Fruit fly (Drosophila melanogaster): ENCODE measurements around the gene CG33654.

Gene CG33654

DNA sequence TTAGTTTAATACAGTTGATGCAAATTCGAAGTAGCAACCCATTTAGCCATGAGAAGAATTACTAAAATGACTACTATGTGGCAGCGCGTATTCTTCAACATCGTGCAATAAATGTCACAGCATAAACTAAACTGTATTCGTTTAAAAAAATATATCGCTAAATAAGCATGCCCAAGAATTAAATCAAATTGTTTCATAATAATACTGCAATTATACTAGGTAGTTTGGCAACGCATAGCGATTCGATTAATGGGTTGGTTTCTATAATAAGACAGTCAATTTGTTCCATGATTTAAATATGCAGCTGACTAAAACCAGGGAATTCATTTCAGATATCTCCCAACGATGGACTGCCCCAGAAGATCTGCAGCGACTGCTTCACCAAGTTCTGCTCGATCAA lies at the start of gene CG33654:
TSS of gene CG33654 (minus strand) at position 101 of the 400 bp plus-strand sequence.
- TF ChIP-seq CG34367 (tag; optimal IDR thresholded peaks at IDR 0.05) (no peak), Pif1B (GFP tag; optimal IDR thresholded peaks at IDR 0.05) (no peak), fd96Ca (GFP tag; IDR thresholded peaks at IDR 0.05) (no peak), EcR (GFP tag; optimal IDR thresholded peaks at IDR 0.05) (no peak), Snoo (tag; optimal IDR thresholded peaks at IDR 0.05) (no peak), gl (tag; optimal IDR thresholded peaks at IDR 0.05) (no peak), CG10348 (GFP tag; IDR thresholded peaks at IDR 0.05) (no peak), CG14655 (GFP tag; optimal IDR thresholded peaks at IDR 0.05) (no peak)

dm6 chr3R:9632110-9632921 lies 49.3 kb upstream of the CG33654 start:
- no peak for TF ChIP-seq gl (tag; optimal IDR thresholded peaks at IDR 0.05)
- no peak for TF ChIP-seq CG4496 (GFP tag; IDR thresholded peaks at IDR 0.05)
- no peak for TF ChIP-seq CG12605 (GFP tag; IDR thresholded peaks at IDR 0.05)
- no peak for TF ChIP-seq CG9948 (tag; optimal IDR thresholded peaks at IDR 0.05)
- no peak for TF ChIP-seq CG13204 (GFP tag; optimal IDR thresholded peaks at IDR 0.05)
- no peak for TF ChIP-seq CG14655 (GFP tag; optimal IDR thresholded peaks at IDR 0.05)
- TF ChIP-seq Ets98B (GFP tag; IDR thresholded peaks at IDR 0.05): no peak
- no peak for TF ChIP-seq Pif1B (GFP tag; optimal IDR thresholded peaks at IDR 0.05)
- TF ChIP-seq CG17806 (tag; optimal IDR thresholded peaks at IDR 0.05): no peak
- no peak for TF ChIP-seq CG32121 (GFP tag; IDR thresholded peaks at IDR 0.05)
- TF ChIP-seq CG8159 (tag; optimal IDR thresholded peaks at IDR 0.05): no peak
- TF ChIP-seq CG34367 (tag; optimal IDR thresholded peaks at IDR 0.05): no peak
- no peak for TF ChIP-seq fd96Ca (GFP tag; IDR thresholded peaks at IDR 0.05)
- no peak for TF ChIP-seq Pif1A (GFP tag; optimal IDR thresholded peaks at IDR 0.05)
- no peak for TF ChIP-seq CG15710 (tag; optimal IDR thresholded peaks at IDR 0.05)
- TF ChIP-seq CG10348 (GFP tag; IDR thresholded peaks at IDR 0.05): no peak
- TF ChIP-seq Snoo (tag; optimal IDR thresholded peaks at IDR 0.05): no peak
- TF ChIP-seq D1 (tag; optimal IDR thresholded peaks at IDR 0.05): no peak
- TF ChIP-seq EcR (GFP tag; optimal IDR thresholded peaks at IDR 0.05): no peak

dm6 chr3R:9631564-9631963 lies 48.5 kb upstream of the CG33654 start, which contains the start of gene SpdS:
SpdS (plus strand) TSS chr3R:9631641.
- no peak for TF ChIP-seq CG14655 (GFP tag; optimal IDR thresholded peaks at IDR 0.05)
- no peak for TF ChIP-seq CG12605 (GFP tag; IDR thresholded peaks at IDR 0.05)
- TF ChIP-seq EcR (GFP tag; optimal IDR thresholded peaks at IDR 0.05): no peak
- no peak for TF ChIP-seq CG9948 (tag; optimal IDR thresholded peaks at IDR 0.05)
- no peak for TF ChIP-seq gl (tag; optimal IDR thresholded peaks at IDR 0.05)
- TF ChIP-seq Pif1A (GFP tag; optimal IDR thresholded peaks at IDR 0.05): no peak
- TF ChIP-seq CG13204 (GFP tag; optimal IDR thresholded peaks at IDR 0.05): no peak
- TF ChIP-seq CG4496 (GFP tag; IDR thresholded peaks at IDR 0.05): no peak
- no peak for TF ChIP-seq CG10348 (GFP tag; IDR thresholded peaks at IDR 0.05)
- no peak for TF ChIP-seq CG17806 (tag; optimal IDR thresholded peaks at IDR 0.05)
- no peak for TF ChIP-seq fd96Ca (GFP tag; IDR thresholded peaks at IDR 0.05)
- no peak for TF ChIP-seq rn (GFP tag; IDR thresholded peaks at IDR 0.05)
- no peak for TF ChIP-seq Snoo (tag; optimal IDR thresholded peaks at IDR 0.05)
- no peak for TF ChIP-seq D1 (tag; optimal IDR thresholded peaks at IDR 0.05)
- TF ChIP-seq CG8301 (tag; optimal IDR thresholded peaks at IDR 0.05): no peak
- no peak for TF ChIP-seq CG15710 (tag; optimal IDR thresholded peaks at IDR 0.05)

DNA sequence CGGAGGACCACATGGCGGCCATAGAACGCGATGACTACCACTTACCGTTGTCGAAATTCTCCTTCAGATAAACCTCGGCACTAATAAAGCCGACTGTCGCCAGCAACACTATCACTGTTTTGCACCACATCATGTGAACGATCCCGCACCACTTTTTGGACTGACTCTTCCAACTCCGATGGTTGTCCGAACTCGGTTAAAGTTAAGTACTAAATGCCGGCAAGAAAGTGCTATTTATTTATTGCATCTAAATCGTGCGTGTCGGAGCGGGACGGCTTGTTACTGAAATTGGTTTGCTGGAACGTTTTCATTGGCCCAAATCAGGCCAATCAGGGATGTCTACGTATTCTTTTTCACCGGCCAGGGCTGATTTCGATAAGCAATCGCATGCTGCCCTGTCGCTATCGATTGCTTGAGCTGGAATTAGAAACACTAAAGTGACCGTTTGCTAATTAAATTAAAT lies 47.6 kb upstream of the CG33654 start, which contains the start of gene Calr:
TSS of gene Calr (minus strand) at position 219 of the 463 bp plus-strand sequence.
- TF ChIP-seq CG12605 (GFP tag; IDR thresholded peaks at IDR 0.05) (no peak), CG10348 (GFP tag; IDR thresholded peaks at IDR 0.05) (no peak), CG34367 (tag; optimal IDR thresholded peaks at IDR 0.05) (peak; percentile 35), D1 (tag; optimal IDR thresholded peaks at IDR 0.05) (no peak), CG14655 (GFP tag; optimal IDR thresholded peaks at IDR 0.05) (no peak), fd96Ca (GFP tag; IDR thresholded peaks at IDR 0.05) (no peak), CG17806 (tag; optimal IDR thresholded peaks at IDR 0.05) (no peak), CG8301 (tag; optimal IDR thresholded peaks at IDR 0.05) (no peak), CG4496 (GFP tag; IDR thresholded peaks at IDR 0.05) (no peak), CG13204 (GFP tag; optimal IDR thresholded peaks at IDR 0.05) (no peak), EcR (GFP tag; optimal IDR thresholded peaks at IDR 0.05) (no peak), CG9948 (tag; optimal IDR thresholded peaks at IDR 0.05) (no peak), CG15710 (tag; optimal IDR thresholded peaks at IDR 0.05) (peak; percentile 8), rn (GFP tag; IDR thresholded peaks at IDR 0.05) (no peak), Pif1B (GFP tag; optimal IDR thresholded peaks at IDR 0.05) (no peak), CG8159 (tag; optimal IDR thresholded peaks at IDR 0.05) (no peak), Snoo (tag; optimal IDR thresholded peaks at IDR 0.05) (peak; percentile 30), Pif1A (GFP tag; optimal IDR thresholded peaks at IDR 0.05) (no peak), gl (tag; optimal IDR thresholded peaks at IDR 0.05) (peak; percentile 27), CG32121 (GFP tag; IDR thresholded peaks at IDR 0.05) (no peak)

DNA sequence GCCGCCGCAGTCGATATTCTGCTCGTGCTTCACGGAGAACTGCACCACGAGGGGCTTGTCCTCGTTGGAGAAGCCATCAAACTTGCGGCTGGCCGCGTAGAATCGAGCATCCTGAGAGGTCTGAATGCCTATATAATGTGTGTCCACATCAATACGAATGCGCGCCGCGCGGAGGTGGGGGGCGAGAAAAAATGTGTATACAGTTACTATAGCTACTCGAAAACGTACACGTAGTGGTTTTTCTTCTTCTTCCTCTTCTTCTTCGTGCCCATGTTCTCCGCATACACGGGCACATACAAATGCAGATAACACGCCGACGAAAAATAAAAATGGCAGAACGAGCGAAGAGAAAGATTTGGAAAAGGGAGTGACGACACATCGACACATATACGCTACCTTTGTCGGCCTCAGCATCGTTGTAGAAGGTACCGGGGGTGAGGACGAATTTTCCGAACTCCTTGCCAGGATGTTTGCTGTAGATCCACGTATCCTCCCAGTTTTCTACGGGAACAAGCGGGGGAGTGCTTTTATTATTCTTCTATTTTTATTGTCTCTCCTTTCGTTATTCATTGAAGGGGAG lies 47.1 kb upstream of the CG33654 start:
- TF ChIP-seq CG4496 (GFP tag; IDR thresholded peaks at IDR 0.05) (no peak), EcR (GFP tag; optimal IDR thresholded peaks at IDR 0.05) (peak; percentile 30), CG15710 (tag; optimal IDR thresholded peaks at IDR 0.05) (no peak)

DNA sequence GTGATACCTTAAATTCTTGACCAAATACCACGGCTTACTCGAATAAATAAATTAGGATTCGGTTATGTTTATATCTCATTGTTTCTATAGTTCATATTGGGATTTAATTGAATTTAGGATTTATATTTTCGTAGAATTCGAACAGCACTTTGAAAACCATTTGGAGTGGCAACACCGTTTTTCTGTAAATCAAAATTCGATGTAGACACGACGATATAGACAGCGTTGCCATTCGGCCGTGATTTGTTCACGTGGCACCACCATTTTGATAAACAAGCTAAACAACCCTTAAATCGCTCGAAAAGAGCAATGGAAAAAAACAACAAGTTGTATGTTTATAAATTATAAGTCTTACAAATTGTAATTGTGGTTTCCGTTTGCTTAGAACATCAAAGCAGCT lies 45.6 kb upstream of the CG33654 start:
- TF ChIP-seq Snoo (tag; optimal IDR thresholded peaks at IDR 0.05) (no peak), CG12605 (GFP tag; IDR thresholded peaks at IDR 0.05) (no peak), CG17806 (tag; optimal IDR thresholded peaks at IDR 0.05) (no peak), D1 (tag; optimal IDR thresholded peaks at IDR 0.05) (no peak), CG4496 (GFP tag; IDR thresholded peaks at IDR 0.05) (no peak), CG8159 (tag; optimal IDR thresholded peaks at IDR 0.05) (no peak), CG32121 (GFP tag; IDR thresholded peaks at IDR 0.05) (no peak), Pif1A (GFP tag; optimal IDR thresholded peaks at IDR 0.05) (no peak), Pif1B (GFP tag; optimal IDR thresholded peaks at IDR 0.05) (no peak), EcR (GFP tag; optimal IDR thresholded peaks at IDR 0.05) (no peak)

All from whole organism, pupa.